Fruit fly (Drosophila melanogaster) whole organism, embryonic: Measurements from ENCODE around the gene tbrd-1.

Source experiments
- Aef1 ChIP-seq: fragments of 200-800 bp; sonication (Bioruptor generic); IDR thresholded peaks from 3 replicates; pipeline ENCODE4 v1.3.6; 2022; ENCODE audit warnings: missing biosample characterization, missing genetic modification characterization
- B-H1 ChIP-seq: fragments of 200-800 bp; sonication (Bioruptor generic); IDR thresholded peaks from 3 replicates; pipeline ENCODE4 v1.3.6; 2022; ENCODE audit warnings: missing biosample characterization, missing genetic modification characterization
- CG10654 ChIP-seq: fragments of 200-800 bp; sonication (Bioruptor generic); optimal IDR thresholded peaks from 2 replicates; lab custom pipeline; 2016; ENCODE audit warnings: missing biosample characterization, missing genetic modification characterization
- CG14050 ChIP-seq: fragments of 200-800 bp; sonication (Bioruptor generic); IDR thresholded peaks from 3 replicates; pipeline ENCODE4 v1.3.6; 2022; ENCODE audit warnings: missing biosample characterization, missing genetic modification characterization
- CG15073 ChIP-seq: fragments of 200-800 bp; sonication (Bioruptor generic); optimal IDR thresholded peaks from 2 replicates; lab custom pipeline; 2016; ENCODE audit warnings: missing biosample characterization, missing genetic modification characterization
- CG1647 ChIP-seq: fragments of 200-800 bp; sonication (Bioruptor generic); optimal IDR thresholded peaks from 3 replicates; lab custom pipeline; 2016; ENCODE audit warnings: missing biosample characterization, missing genetic modification characterization
- CG17568 ChIP-seq: fragments of 200-800 bp; sonication (Bioruptor generic); optimal IDR thresholded peaks from 2 replicates; lab custom pipeline; 2018; ENCODE audit warnings: missing biosample characterization, mild to moderate bottlenecking, missing genetic modification characterization, moderate library complexity
- CG17802 ChIP-seq: fragments of 200-800 bp; sonication (Bioruptor generic); optimal IDR thresholded peaks from 2 replicates; lab custom pipeline; 2018; ENCODE audit warnings: missing biosample characterization, mild to moderate bottlenecking, missing genetic modification characterization, moderate library complexity
- CG17829 ChIP-seq: fragments of 200-800 bp; optimal IDR thresholded peaks from 2 replicates; lab custom pipeline; 2019; ENCODE audit warnings: missing biosample characterization, mild to moderate bottlenecking, missing genetic modification characterization, moderate library complexity
- CG18599 ChIP-seq: fragments of 200-800 bp; sonication (Bioruptor generic); optimal IDR thresholded peaks from 3 replicates; lab custom pipeline; 2017; ENCODE audit warnings: missing biosample characterization, missing genetic modification characterization, mild to moderate bottlenecking, moderate library complexity, missing genetic modification reagents
- CG2120 ChIP-seq: fragments of 200-800 bp; sonication (Bioruptor generic); optimal IDR thresholded peaks from 3 replicates; lab custom pipeline; 2016; ENCODE audit warnings: missing biosample characterization, missing genetic modification characterization
- CG30020 ChIP-seq: fragments of 200-800 bp; optimal IDR thresholded peaks from 2 replicates; lab custom pipeline; 2019; ENCODE audit warnings: missing biosample characterization, mild to moderate bottlenecking, missing genetic modification characterization, moderate library complexity
- CG31224 ChIP-seq: fragments of 200-800 bp; sonication (Bioruptor generic); IDR thresholded peaks from 2 replicates; pipeline ENCODE4 v1.3.6; 2022; ENCODE audit warnings: missing biosample characterization, missing genetic modification characterization
- CG33557 ChIP-seq: fragments of 200-800 bp; sonication (Bioruptor generic); optimal IDR thresholded peaks from 2 replicates; lab custom pipeline; 2019; ENCODE audit warnings: missing biosample characterization, mild to moderate bottlenecking, missing genetic modification characterization, moderate library complexity
- CG34422 ChIP-seq: fragments of 200-800 bp; sonication (Bioruptor generic); IDR thresholded peaks from 3 replicates; pipeline ENCODE4 v1.3.6; 2022; ENCODE audit warnings: missing biosample characterization, missing genetic modification characterization
- CG42726 ChIP-seq: fragments of 200-800 bp; sonication (Bioruptor generic); IDR thresholded peaks from 2 replicates; pipeline ENCODE4 v1.3.6; 2022; ENCODE audit warnings: missing biosample characterization, missing genetic modification characterization; ENCODE audit not compliant: partially characterized antibody
- CG5953 ChIP-seq: fragments of 200-800 bp; sonication (Bioruptor generic); IDR thresholded peaks from 2 replicates; pipeline ENCODE4 v1.3.6; 2022; ENCODE audit warnings: missing biosample characterization, missing genetic modification characterization
- CG8924 ChIP-seq: fragments of 200-800 bp; optimal IDR thresholded peaks from 3 replicates; lab custom pipeline; 2019; ENCODE audit warnings: missing biosample characterization, mild to moderate bottlenecking, missing genetic modification characterization, moderate library complexity
- CG8944 ChIP-seq: fragments of 200-800 bp; sonication (Bioruptor generic); optimal IDR thresholded peaks from 3 replicates; lab custom pipeline; 2016; ENCODE audit warnings: missing biosample characterization, missing genetic modification characterization
- Camta ChIP-seq: fragments of 200-800 bp; sonication (Bioruptor generic); optimal IDR thresholded peaks from 2 replicates; lab custom pipeline; 2016; ENCODE audit warnings: missing biosample characterization, missing genetic modification characterization
- D19B ChIP-seq: fragments of 200-800 bp; sonication (Bioruptor generic); optimal IDR thresholded peaks from 2 replicates; lab custom pipeline; 2017; ENCODE audit warnings: missing biosample characterization, mild to moderate bottlenecking, missing genetic modification characterization
- Doc3 ChIP-seq: fragments of 200-800 bp; sonication (Bioruptor generic); IDR thresholded peaks from 3 replicates; pipeline ENCODE4 v1.3.6; 2022; ENCODE audit warnings: missing biosample characterization, missing genetic modification characterization; ENCODE audit not compliant: partially characterized antibody
- Gsc ChIP-seq: fragments of 200-800 bp; sonication (Bioruptor generic); IDR thresholded peaks from 2 replicates; pipeline ENCODE4 v1.3.6; 2022; ENCODE audit warnings: missing biosample characterization, missing genetic modification characterization
- Hmr ChIP-seq: fragments of 200-800 bp; sonication (Bioruptor generic); optimal IDR thresholded peaks from 3 replicates; lab custom pipeline; 2017; ENCODE audit warnings: mild to moderate bottlenecking, missing biosample characterization, missing genetic modification reagents, missing genetic modification characterization
- MESR4 ChIP-seq: fragments of 200-800 bp; sonication (Bioruptor generic); optimal IDR thresholded peaks from 2 replicates; lab custom pipeline; 2018; ENCODE audit warnings: missing biosample characterization, mild to moderate bottlenecking, missing genetic modification characterization, moderate library complexity
- Mes4 ChIP-seq: fragments of 200-800 bp; sonication (Bioruptor generic); optimal IDR thresholded peaks from 2 replicates; lab custom pipeline; 2016; ENCODE audit warnings: missing biosample characterization, missing genetic modification characterization
- ab ChIP-seq: fragments of 200-800 bp; sonication (Bioruptor generic); optimal IDR thresholded peaks from 2 replicates; lab custom pipeline; 2016; ENCODE audit warnings: missing biosample characterization, missing genetic modification characterization
- al ChIP-seq: fragments of 200-800 bp; sonication (Bioruptor generic); IDR thresholded peaks from 2 replicates; pipeline ENCODE4 v1.3.6; 2022; ENCODE audit warnings: missing biosample characterization, missing genetic modification characterization
- aop ChIP-seq: fragments of 200-800 bp; sonication (Bioruptor generic); IDR thresholded peaks from 2 replicates; pipeline ENCODE4 v1.3.6; 2022; ENCODE audit warnings: missing biosample characterization, missing genetic modification characterization
- ash1 ChIP-seq: fragments of 200-800 bp; sonication (Bioruptor generic); optimal IDR thresholded peaks from 2 replicates; lab custom pipeline; 2018; ENCODE audit warnings: missing biosample characterization, mild to moderate bottlenecking, missing genetic modification characterization
- bcd ChIP-seq: fragments of 200-800 bp; sonication (Bioruptor generic); optimal IDR thresholded peaks from 2 replicates; lab custom pipeline; 2017; ENCODE audit warnings: missing biosample characterization, mild to moderate bottlenecking, missing genetic modification characterization
- cg ChIP-seq: fragments of 200-800 bp; sonication (Bioruptor generic); optimal IDR thresholded peaks from 3 replicates; lab custom pipeline; 2019; ENCODE audit warnings: missing biosample characterization, mild to moderate bottlenecking, missing genetic modification characterization, moderate library complexity
- chm ChIP-seq: fragments of 200-800 bp; sonication (Bioruptor generic); IDR thresholded peaks from 2 replicates; pipeline ENCODE4 v1.3.6; 2022; ENCODE audit warnings: missing biosample characterization, missing genetic modification characterization
- crc ChIP-seq: fragments of 200-800 bp; sonication (Bioruptor generic); optimal IDR thresholded peaks from 2 replicates; lab custom pipeline; 2016; ENCODE audit warnings: missing biosample characterization, missing genetic modification characterization
- esg ChIP-seq: fragments of 200-800 bp; sonication (Bioruptor generic); conservative IDR thresholded peaks from 2 replicates; pipeline ENCODE4 v1.3.6; 2022; ENCODE audit warnings: missing biosample characterization, missing genetic modification characterization
- exex ChIP-seq: fragments of 200-800 bp; sonication (Bioruptor generic); optimal IDR thresholded peaks from 4 replicates; lab custom pipeline; 2018; ENCODE audit warnings: missing biosample characterization, mild to moderate bottlenecking, missing genetic modification characterization, moderate library complexity
- fd64A ChIP-seq: fragments of 200-800 bp; sonication (Bioruptor generic); optimal IDR thresholded peaks from 3 replicates; lab custom pipeline; 2018; ENCODE audit warnings: missing biosample characterization, mild to moderate bottlenecking, missing genetic modification characterization
- gce ChIP-seq: fragments of 200-800 bp; sonication (Bioruptor generic); IDR thresholded peaks from 3 replicates; pipeline ENCODE4 v1.3.6; 2022; ENCODE audit warnings: missing biosample characterization, missing genetic modification characterization
- gcm ChIP-seq: fragments of 200-800 bp; sonication (Bioruptor generic); optimal IDR thresholded peaks from 2 replicates; lab custom pipeline; 2019; ENCODE audit warnings: missing biosample characterization, mild to moderate bottlenecking, missing genetic modification characterization, moderate library complexity
- grn ChIP-seq: fragments of 200-800 bp; sonication (Bioruptor generic); optimal IDR thresholded peaks from 3 replicates; lab custom pipeline; 2017; ENCODE audit warnings: missing biosample characterization, missing genetic modification characterization
- gsb-n ChIP-seq: fragments of 200-800 bp; sonication (Bioruptor generic); optimal IDR thresholded peaks from 3 replicates; lab custom pipeline; 2018; ENCODE audit warnings: missing biosample characterization, mild to moderate bottlenecking, missing genetic modification characterization
- hb ChIP-seq: fragments of 200-800 bp; sonication (Bioruptor generic); IDR thresholded peaks from 3 replicates; pipeline ENCODE4 v1.3.6; 2022; ENCODE audit warnings: missing biosample characterization, missing genetic modification characterization; ENCODE audit not compliant: partially characterized antibody
- hbn ChIP-seq: fragments of 200-800 bp; sonication (Bioruptor generic); IDR thresholded peaks from 2 replicates; pipeline ENCODE4 v1.3.6; 2022; ENCODE audit warnings: missing biosample characterization, missing genetic modification characterization; ENCODE audit not compliant: partially characterized antibody
- ind ChIP-seq: fragments of 200-800 bp; sonication (Bioruptor generic); optimal IDR thresholded peaks from 3 replicates; lab custom pipeline; 2016; ENCODE audit warnings: missing biosample characterization, missing genetic modification characterization
- jumu ChIP-seq: fragments of 200-800 bp; sonication (Bioruptor generic); optimal IDR thresholded peaks from 3 replicates; lab custom pipeline; 2016; ENCODE audit warnings: missing biosample characterization, missing genetic modification characterization
- pan ChIP-seq, 4 experiments: fragments of >200 bp in 3 of 4; fragments of 200-800 bp in 1 of 4; sonication (Bioruptor generic) in 1 of 4; optimal IDR thresholded peaks in 3 of 4; IDR thresholded peaks in 1 of 4; 2 replicates each; pipeline versions ENCODE4 v1.3.6 to Lab custom; 2017 to 2022; ENCODE audit warnings: missing biosample characterization in 2 of 4, missing genetic modification characterization in 2 of 4, mixed read lengths in 1 of 4
- pnt ChIP-seq: fragments of 200-800 bp; sonication (Bioruptor generic); optimal IDR thresholded peaks from 3 replicates; lab custom pipeline; 2016; ENCODE audit warnings: missing biosample characterization, missing genetic modification characterization
- rib ChIP-seq: fragments of 200-800 bp; sonication (Bioruptor generic); IDR thresholded peaks from 2 replicates; pipeline ENCODE4 v1.3.6; 2022; ENCODE audit warnings: missing biosample characterization, missing genetic modification characterization
- slou ChIP-seq: fragments of 200-800 bp; sonication (Bioruptor generic); optimal IDR thresholded peaks from 3 replicates; lab custom pipeline; 2016; ENCODE audit warnings: missing biosample characterization, missing genetic modification characterization
- ssp ChIP-seq: fragments of 200-800 bp; sonication (Bioruptor generic); IDR thresholded peaks from 2 replicates; pipeline ENCODE4 v1.3.6; 2022; ENCODE audit warnings: missing biosample characterization, missing genetic modification characterization
- tx ChIP-seq: fragments of 200-800 bp; sonication (Bioruptor generic); optimal IDR thresholded peaks from 2 replicates; lab custom pipeline; 2016; ENCODE audit warnings: missing biosample characterization, missing genetic modification characterization

tbrd-1 gene

DNA sequence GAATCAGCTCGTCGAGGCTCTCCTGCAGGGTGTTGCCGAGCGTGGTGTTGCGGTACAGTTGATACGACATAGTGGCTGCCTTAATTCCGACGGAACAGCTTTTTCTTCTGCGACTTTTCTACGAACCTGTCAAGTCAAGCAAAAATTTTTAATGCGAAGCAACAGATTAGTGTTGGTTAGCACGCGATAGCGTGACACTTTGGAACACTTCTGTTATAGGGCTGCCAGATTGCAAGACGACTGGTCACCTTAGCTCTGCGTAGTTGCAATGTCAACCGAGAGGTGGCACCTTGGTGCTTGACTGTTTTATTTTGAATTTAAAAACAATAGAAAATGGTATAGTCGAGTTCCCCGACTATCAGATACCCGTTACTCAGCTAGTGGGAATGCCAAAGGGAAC is 2.5 kb downstream of the tbrd-1 start, which contains the start of gene TfIIA-S (continued):
- TF ChIP-seq jumu (GFP tag; lab: Kevin White, UChicago) (peak; percentile 86), Doc3 (GFP tag; lab: Robert Waterston, UW) (no peak), gce (no peak), al (GFP tag; lab: Robert Waterston, UW) (no peak), CG2120 (GFP tag; lab: Kevin White, UChicago) (peak; percentile 91), esg (GFP tag; lab: Robert Waterston, UW) (no peak), ssp (GFP tag; lab: Robert Waterston, UW) (no peak), MESR4 (GFP tag; lab: Kevin White, UChicago) (peak; percentile 94), CG18599 (GFP tag; lab: Kevin White, UChicago) (peak; percentile 84), CG31224 (GFP tag; lab: Robert Waterston, UW) (no peak), grn (GFP tag; lab: Kevin White, UChicago) (peak; percentile 42), fd64A (GFP tag; lab: Kevin White, UChicago) (peak; percentile 12), CG33557 (peak; percentile 7), pan (optimal IDR thresholded peaks at IDR 0.05; lab: Kevin White, UChicago) (no peak), pan (GFP tag; optimal IDR thresholded peaks at IDR 0.05 in 1 of 2, IDR thresholded peaks at IDR 0.05 in 1 of 2) (no peak), CG14050 (GFP tag; lab: Robert Waterston, UW) (no peak), CG17802 (tag; lab: Kevin White, UChicago) (peak; percentile 59), CG5953 (GFP tag; lab: Robert Waterston, UW) (no peak), hb (GFP tag; lab: Robert Waterston, UW) (no peak), gcm (GFP tag; lab: Kevin White, UChicago) (no peak), CG30020 (tag; lab: Kevin White, UChicago) (peak; percentile 26), rib (GFP tag; lab: Robert Waterston, UW) (no peak), CG8924 (tag; lab: Kevin White, UChicago) (peak; percentile 43), tx (GFP tag; lab: Kevin White, UChicago) (peak; percentile 81), cg (GFP tag; lab: Kevin White, UChicago) (no peak), CG15073 (GFP tag; lab: Kevin White, UChicago) (no peak), Camta (peak; percentile 72), CG34422 (no peak), Gsc (GFP tag; lab: Robert Waterston, UW) (no peak), aop (GFP tag; lab: Robert Waterston, UW) (no peak), CG8944 (GFP tag; lab: Kevin White, UChicago) (peak; percentile 85), chm (GFP tag; lab: Robert Waterston, UW) (no peak), CG1647 (GFP tag; lab: Kevin White, UChicago) (peak; percentile 86), Aef1 (GFP tag; lab: Robert Waterston, UW) (no peak), CG10654 (peak; percentile 74), D19B (GFP tag; lab: Kevin White, UChicago) (peak; percentile 32), CG17568 (GFP tag; lab: Kevin White, UChicago) (no peak), CG42726 (GFP tag; lab: Robert Waterston, UW) (no peak), ab (GFP tag; lab: Kevin White, UChicago) (peak; percentile 30), CG17829 (tag; lab: Kevin White, UChicago) (peak; percentile 82), pnt (GFP tag; lab: Kevin White, UChicago) (peak; percentile 75), slou (peak; percentile 68), exex (tag; lab: Kevin White, UChicago) (no peak), crc (peak; percentile 9), bcd (GFP tag; lab: Kevin White, UChicago) (peak; percentile 85), hbn (GFP tag; lab: Robert Waterston, UW) (no peak), Mes4 (GFP tag; lab: Kevin White, UChicago) (peak; percentile 65), ash1 (GFP tag; lab: Kevin White, UChicago) (peak; percentile 67), B-H1 (GFP tag; lab: Robert Waterston, UW) (no peak), ind (GFP tag; lab: Kevin White, UChicago) (peak; percentile 79), Hmr (peak; percentile 91), gsb-n (tag; lab: Kevin White, UChicago) (peak; percentile 45)
